Worm (Caenorhabditis elegans) whole organism, midembryonic: ENCODE data around the gene F19C7.8.

Experiments
- cog-1 ChIP-seq: sonication (generic microtip); optimal IDR thresholded peaks from 2 replicates; lab custom pipeline; 2016; ENCODE audit warnings: missing genetic modification characterization, missing compliant biosample characterization
- klf-2 ChIP-seq: fragments of 200-800 bp; sonication (Bioruptor generic); conservative IDR thresholded peaks from 2 replicates; pipeline ENCODE4 v1.3.6; 2022; ENCODE audit warnings: missing genetic modification reagents, missing genetic modification characterization, missing compliant biosample characterization
- med-1 ChIP-seq: sonication (generic microtip); optimal IDR thresholded peaks from 2 replicates; lab custom pipeline; 2017; ENCODE audit warnings: missing genetic modification characterization, mild to moderate bottlenecking, missing compliant biosample characterization, antibody characterized with exemption, missing genetic modification reagents; ENCODE audit not compliant: insufficient read depth
- ref-1 ChIP-seq: fragments of 200-800 bp; sonication (Bioruptor generic); conservative IDR thresholded peaks from 2 replicates; pipeline ENCODE4 v1.3.6; 2022; ENCODE audit warnings: missing genetic modification reagents, missing genetic modification characterization, missing compliant biosample characterization
- ztf-23 ChIP-seq: fragments of 200-800 bp; sonication (Bioruptor generic); IDR thresholded peaks from 2 replicates; pipeline ENCODE4 v1.3.6; 2022; ENCODE audit warnings: missing genetic modification reagents, missing genetic modification characterization, missing compliant biosample characterization

ce11 chrIV:4653708-4654107, 15.8 kb upstream of the F19C7.8 start:
- TF ChIP-seq med-1 (GFP tag; lab: Kevin White, UChicago) (no peak), ztf-23 (GFP tag; lab: Robert Waterston, UW) (no peak), cog-1 (tag; lab: Kevin White, UChicago) (no peak), ref-1 (no peak), klf-2 (GFP tag; lab: Robert Waterston, UW) (no peak)
